Fruit fly (Drosophila melanogaster): ENCODE measurements around the gene Saysd1.

DNA sequence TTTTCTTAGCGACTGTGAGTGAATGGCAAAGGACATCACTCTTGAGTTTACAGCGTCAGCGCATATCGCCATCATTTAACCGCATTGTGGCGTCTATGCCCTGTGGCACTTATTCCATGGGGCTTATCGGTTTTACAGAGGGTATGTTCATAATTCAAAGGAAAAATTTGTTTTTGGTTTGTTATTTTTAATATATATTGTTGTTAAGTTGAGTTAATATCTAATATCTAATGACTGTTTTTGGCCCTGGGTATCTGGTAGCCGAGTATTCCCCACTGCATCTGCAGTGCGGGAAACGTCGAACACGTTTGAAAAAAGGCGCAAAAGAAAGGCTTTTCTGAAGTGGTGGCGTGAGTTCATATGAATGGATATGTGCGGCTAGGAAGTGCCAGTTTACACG lies 36.5 kb downstream of the Saysd1 start:
- TF ChIP-seq CG17806 (tag; optimal IDR thresholded peaks at IDR 0.05) (peak; percentile 74), CG13204 (GFP tag; optimal IDR thresholded peaks at IDR 0.05) (peak; percentile 66), gl (tag; optimal IDR thresholded peaks at IDR 0.05) (peak; percentile 17), Ets98B (GFP tag; IDR thresholded peaks at IDR 0.05) (peak; percentile 27; the same call in 1 of the 2 replicates), CG8301 (tag; optimal IDR thresholded peaks at IDR 0.05) (peak; percentile 41)
